Fruit fly (Drosophila melanogaster) whole organism, embryonic: ENCODE data around the gene gukh.

ENCODE experiments used
- C15 ChIP-seq: fragments of 200-800 bp; sonication (Bioruptor generic); IDR thresholded peaks from 3 replicates; pipeline ENCODE4 v1.3.6; 2022; ENCODE audit warnings: missing biosample characterization, missing genetic modification characterization
- CG10267 ChIP-seq: fragments of 200-800 bp; sonication (Bioruptor generic); optimal IDR thresholded peaks from 2 replicates; lab custom pipeline; 2018; ENCODE audit warnings: missing biosample characterization, mild to moderate bottlenecking, missing genetic modification characterization, moderate library complexity
- CG10274 ChIP-seq: fragments of 200-800 bp; sonication (Bioruptor generic); optimal IDR thresholded peaks from 3 replicates; lab custom pipeline; 2017; ENCODE audit warnings: missing biosample characterization, mild to moderate bottlenecking, missing genetic modification characterization
- CG11085 ChIP-seq: fragments of 200-800 bp; sonication (Bioruptor generic); IDR thresholded peaks from 2 replicates; pipeline ENCODE4 v1.3.6; 2022; ENCODE audit warnings: missing biosample characterization, missing genetic modification characterization
- CG11504 ChIP-seq: fragments of 200-800 bp; sonication (Bioruptor generic); optimal IDR thresholded peaks from 3 replicates; lab custom pipeline; 2019; ENCODE audit warnings: missing biosample characterization, mild to moderate bottlenecking, missing genetic modification characterization, moderate library complexity
- CG11695 ChIP-seq: fragments of 200-800 bp; sonication (Bioruptor generic); IDR thresholded peaks from 3 replicates; pipeline ENCODE4 v1.3.6; 2022; ENCODE audit warnings: missing biosample characterization, missing genetic modification characterization
- CG12659 ChIP-seq: fragments of 200-800 bp; sonication (Bioruptor generic); optimal IDR thresholded peaks from 3 replicates; lab custom pipeline; 2017; ENCODE audit warnings: mild to moderate bottlenecking, missing biosample characterization, missing genetic modification reagents, missing genetic modification characterization
- CG1603 ChIP-seq: fragments of 200-800 bp; sonication (Bioruptor generic); optimal IDR thresholded peaks from 2 replicates; lab custom pipeline; 2019; ENCODE audit warnings: missing biosample characterization, mild to moderate bottlenecking, missing genetic modification characterization, moderate library complexity
- CG16779 ChIP-seq: fragments of 200-800 bp; sonication (Bioruptor generic); IDR thresholded peaks from 2 replicates; pipeline ENCODE4 v1.3.6; 2022; ENCODE audit warnings: missing biosample characterization, missing genetic modification characterization
- CG17568 ChIP-seq: fragments of 200-800 bp; sonication (Bioruptor generic); optimal IDR thresholded peaks from 2 replicates; lab custom pipeline; 2018; ENCODE audit warnings: missing biosample characterization, mild to moderate bottlenecking, missing genetic modification characterization, moderate library complexity
- CG17829 ChIP-seq: fragments of 200-800 bp; optimal IDR thresholded peaks from 2 replicates; lab custom pipeline; 2019; ENCODE audit warnings: missing biosample characterization, mild to moderate bottlenecking, missing genetic modification characterization, moderate library complexity
- CG17912 ChIP-seq: fragments of 200-800 bp; sonication (Bioruptor generic); optimal IDR thresholded peaks from 2 replicates; lab custom pipeline; 2018; ENCODE audit warnings: missing biosample characterization, mild to moderate bottlenecking, missing genetic modification characterization
- CG2199 ChIP-seq: fragments of 200-800 bp; sonication (Bioruptor generic); IDR thresholded peaks from 3 replicates; pipeline ENCODE4 v1.3.6; 2022; ENCODE audit warnings: missing biosample characterization, missing genetic modification characterization
- CG33557 ChIP-seq: fragments of 200-800 bp; sonication (Bioruptor generic); optimal IDR thresholded peaks from 2 replicates; lab custom pipeline; 2019; ENCODE audit warnings: missing biosample characterization, mild to moderate bottlenecking, missing genetic modification characterization, moderate library complexity
- CG34376 ChIP-seq: fragments of 200-800 bp; sonication (Bioruptor generic); optimal IDR thresholded peaks from 2 replicates; lab custom pipeline; 2018; ENCODE audit warnings: missing biosample characterization, mild to moderate bottlenecking, missing genetic modification characterization
- CG4282 ChIP-seq: fragments of 200-800 bp; sonication (Bioruptor generic); optimal IDR thresholded peaks from 2 replicates; lab custom pipeline; 2016; ENCODE audit warnings: missing biosample characterization, missing genetic modification characterization
- CG4404 ChIP-seq: fragments of 200-800 bp; sonication (Bioruptor generic); IDR thresholded peaks from 2 replicates; pipeline ENCODE4 v1.3.6; 2022; ENCODE audit warnings: missing biosample characterization, missing genetic modification characterization
- CG6254 ChIP-seq: fragments of 200-800 bp; sonication (Bioruptor generic); optimal IDR thresholded peaks from 3 replicates; lab custom pipeline; 2017; ENCODE audit warnings: mild to moderate bottlenecking, missing biosample characterization, missing genetic modification reagents, missing genetic modification characterization
- CG7357 ChIP-seq: fragments of 200-800 bp; sonication (Bioruptor generic); IDR thresholded peaks from 3 replicates; pipeline ENCODE4 v1.3.6; 2022; ENCODE audit warnings: missing biosample characterization, missing genetic modification characterization
- CG8924 ChIP-seq: fragments of 200-800 bp; optimal IDR thresholded peaks from 3 replicates; lab custom pipeline; 2019; ENCODE audit warnings: missing biosample characterization, mild to moderate bottlenecking, missing genetic modification characterization, moderate library complexity
- Camta ChIP-seq: fragments of 200-800 bp; sonication (Bioruptor generic); optimal IDR thresholded peaks from 2 replicates; lab custom pipeline; 2016; ENCODE audit warnings: missing biosample characterization, missing genetic modification characterization
- D ChIP-seq, 2 experiments: fragments of 200-800 bp in 1 of 2; fragments of >200 bp in 1 of 2; sonication (Bioruptor generic) in 1 of 2; optimal IDR thresholded peaks; 2 replicates in 1 of 2; 3 replicates in 1 of 2; lab custom pipeline; 2017; ENCODE audit warnings: mild to moderate bottlenecking in 1 of 2, missing biosample characterization in 1 of 2, missing genetic modification characterization in 1 of 2, missing genetic modification reagents in 1 of 2
- Dad ChIP-seq: fragments of 200-800 bp; sonication (Bioruptor generic); optimal IDR thresholded peaks from 3 replicates; lab custom pipeline; 2016; ENCODE audit warnings: missing biosample characterization, missing genetic modification characterization
- Dbx ChIP-seq: fragments of 200-800 bp; sonication (Bioruptor generic); IDR thresholded peaks from 3 replicates; pipeline ENCODE4 v1.3.6; 2022; ENCODE audit warnings: missing biosample characterization, missing genetic modification characterization
- Dip3 ChIP-seq: fragments of 200-800 bp; sonication (Bioruptor generic); optimal IDR thresholded peaks from 3 replicates; lab custom pipeline; 2016; ENCODE audit warnings: missing biosample characterization, missing genetic modification characterization
- Elba2 ChIP-seq: fragments of 200-800 bp; sonication (Bioruptor generic); optimal IDR thresholded peaks from 3 replicates; lab custom pipeline; 2016; ENCODE audit warnings: missing biosample characterization, missing genetic modification characterization
- Ets65A ChIP-seq: fragments of 200-800 bp; sonication (Bioruptor generic); peaks from one replicate; lab custom pipeline; 2016; ENCODE audit warnings: missing biosample characterization, missing genetic modification characterization
- HmgD ChIP-seq: fragments of 200-800 bp; sonication (Bioruptor generic); optimal IDR thresholded peaks from 3 replicates; lab custom pipeline; 2016; ENCODE audit warnings: missing biosample characterization, missing genetic modification characterization
- Hsf ChIP-seq: fragments of 200-800 bp; sonication (Bioruptor generic); optimal IDR thresholded peaks from 3 replicates; lab custom pipeline; 2016; ENCODE audit warnings: missing biosample characterization, missing genetic modification characterization
- Mad ChIP-seq: fragments of 200-800 bp; sonication (Bioruptor generic); optimal IDR thresholded peaks from 2 replicates; lab custom pipeline; 2016; ENCODE audit warnings: missing biosample characterization, missing genetic modification characterization
- Myb ChIP-seq: fragments of 200-800 bp; sonication (Bioruptor generic); optimal IDR thresholded peaks from 2 replicates; lab custom pipeline; 2016; ENCODE audit warnings: missing biosample characterization, missing genetic modification characterization
- NC2β ChIP-seq: fragments of 200-800 bp; sonication (Bioruptor generic); optimal IDR thresholded peaks from 2 replicates; lab custom pipeline; 2016; ENCODE audit warnings: missing biosample characterization, missing genetic modification characterization
- Taf1 ChIP-seq: fragments of 200-800 bp; sonication (Bioruptor generic); IDR thresholded peaks from 2 replicates; pipeline ENCODE4 v1.3.6; 2022; ENCODE audit warnings: missing biosample characterization, missing genetic modification characterization
- Usf ChIP-seq: fragments of 200-800 bp; sonication (Bioruptor generic); optimal IDR thresholded peaks from 2 replicates; lab custom pipeline; 2017; ENCODE audit warnings: missing genotype, missing biosample characterization, missing genetic modification characterization
- YL-1 ChIP-seq: fragments of 200-800 bp; sonication (Bioruptor generic); optimal IDR thresholded peaks from 3 replicates; lab custom pipeline; 2017; ENCODE audit warnings: missing biosample characterization, mild to moderate bottlenecking, missing genetic modification characterization
- amos ChIP-seq: fragments of 200-800 bp; sonication (Bioruptor generic); IDR thresholded peaks from 2 replicates; pipeline ENCODE4 v1.3.6; 2022; ENCODE audit warnings: missing biosample characterization, missing genetic modification characterization; ENCODE audit not compliant: partially characterized antibody
- caup ChIP-seq: fragments of 200-800 bp; sonication (Bioruptor generic); optimal IDR thresholded peaks from 3 replicates; lab custom pipeline; 2017; ENCODE audit warnings: missing biosample characterization, mild to moderate bottlenecking, missing genetic modification characterization, moderate library complexity; ENCODE audit not compliant: severe bottlenecking
- cwo ChIP-seq: fragments of 200-800 bp; sonication (Bioruptor generic); optimal IDR thresholded peaks from 3 replicates; lab custom pipeline; 2017; ENCODE audit warnings: missing biosample characterization, missing genetic modification characterization, mild to moderate bottlenecking, moderate library complexity, missing genetic modification reagents
- disco-r ChIP-seq: fragments of 200-800 bp; sonication (Bioruptor generic); optimal IDR thresholded peaks from 2 replicates; lab custom pipeline; 2016; ENCODE audit warnings: missing biosample characterization, missing genetic modification characterization
- eyg ChIP-seq: fragments of 200-800 bp; sonication (Bioruptor generic); optimal IDR thresholded peaks from 3 replicates; lab custom pipeline; 2016; ENCODE audit warnings: missing biosample characterization, missing genetic modification characterization
- gfzf ChIP-seq: fragments of 200-800 bp; sonication (Bioruptor generic); optimal IDR thresholded peaks from 2 replicates; lab custom pipeline; 2016; ENCODE audit warnings: missing biosample characterization, mild to moderate bottlenecking, missing genetic modification characterization, moderate library complexity
- hbn ChIP-seq: fragments of 200-800 bp; sonication (Bioruptor generic); IDR thresholded peaks from 2 replicates; pipeline ENCODE4 v1.3.6; 2022; ENCODE audit warnings: missing biosample characterization, missing genetic modification characterization; ENCODE audit not compliant: partially characterized antibody
- her ChIP-seq: fragments of 200-800 bp; sonication (Bioruptor generic); optimal IDR thresholded peaks from 2 replicates; lab custom pipeline; 2016; ENCODE audit warnings: missing biosample characterization, missing genetic modification characterization
- insv ChIP-seq, 2 experiments: fragments of 200-800 bp; sonication (Bioruptor generic); optimal IDR thresholded peaks; 3 replicates each; lab custom pipeline; 2016 to 2018; ENCODE audit warnings: missing biosample characterization in 2 of 2, missing genetic modification characterization in 2 of 2
- jigr1 ChIP-seq: fragments of 200-800 bp; sonication (Bioruptor generic); IDR thresholded peaks from 3 replicates; pipeline ENCODE4 v1.3.6; 2022; ENCODE audit warnings: missing biosample characterization, missing genetic modification characterization
- peb ChIP-seq: fragments of 200-800 bp; sonication (Bioruptor generic); IDR thresholded peaks from 2 replicates; pipeline ENCODE4 v1.3.6; 2022; ENCODE audit warnings: missing biosample characterization, missing genetic modification characterization
- ssp ChIP-seq: fragments of 200-800 bp; sonication (Bioruptor generic); IDR thresholded peaks from 2 replicates; pipeline ENCODE4 v1.3.6; 2022; ENCODE audit warnings: missing biosample characterization, missing genetic modification characterization
- trh ChIP-seq: fragments of 200-800 bp; sonication (Bioruptor generic); optimal IDR thresholded peaks from 2 replicates; lab custom pipeline; 2016; ENCODE audit warnings: missing biosample characterization, missing genetic modification characterization
- wdn ChIP-seq: fragments of 200-800 bp; sonication (Bioruptor generic); IDR thresholded peaks from 2 replicates; pipeline ENCODE4 v1.3.6; 2022; ENCODE audit warnings: missing biosample characterization, missing genetic modification characterization
- zen ChIP-seq: fragments of 200-800 bp; sonication (Bioruptor generic); optimal IDR thresholded peaks from 3 replicates; lab custom pipeline; 2018; ENCODE audit warnings: missing biosample characterization, mild to moderate bottlenecking, missing genetic modification characterization, moderate library complexity

gukh gene

DNA sequence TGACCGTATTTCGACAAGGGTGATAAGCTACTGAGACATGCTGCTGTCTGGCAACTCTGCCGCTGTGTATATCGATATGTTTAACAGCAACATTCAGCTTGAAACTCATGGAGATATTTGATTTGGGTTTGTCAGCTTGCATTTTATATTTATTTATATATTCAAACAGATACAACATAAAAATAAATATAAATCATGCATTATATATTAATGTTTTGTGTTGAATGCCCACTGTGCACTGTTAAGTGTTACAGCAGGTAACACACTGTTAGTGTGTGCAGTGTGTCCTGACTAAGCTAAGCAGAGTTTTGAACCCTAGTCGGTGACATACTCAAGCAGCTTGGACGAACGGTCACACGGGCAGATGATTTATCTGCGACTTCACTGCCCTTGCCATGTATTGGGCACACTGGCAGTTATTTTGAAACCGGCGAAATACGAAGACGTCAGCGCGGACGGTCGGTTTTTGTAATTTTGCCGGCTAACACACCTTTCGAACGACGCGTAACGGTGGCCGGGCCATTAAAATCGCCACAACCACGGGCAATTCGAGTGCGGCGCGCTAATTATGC lies at the start of gene gukh, which contains the start of gene snRNP-U1-C:
TSS of gene gukh (plus strand) at position 412 of the 572 bp plus-strand sequence.
TSS of gene snRNP-U1-C (minus strand) at position 37 of the 572 bp plus-strand sequence.
- TF ChIP-seq CG2199 (peak; percentile 69; the same call in 1 of the 3 replicates), C15 (peak; percentile 56; the same call in 1 of the 3 replicates), CG4282 (GFP tag; lab: Kevin White, UChicago) (peak; percentile 66), CG6254 (GFP tag; lab: Kevin White, UChicago) (no peak), Camta (GFP tag; lab: Kevin White, UChicago) (no peak), CG11695 (GFP tag; lab: Robert Waterston, UW) (peak; percentile 85), CG1603 (tag; lab: Kevin White, UChicago) (peak; percentile 90), hbn (GFP tag; lab: Robert Waterston, UW) (peak; percentile 69; the same call in 1 of the 2 replicates), caup (peak; percentile 74), wdn (peak; percentile 85), cwo (GFP tag; lab: Kevin White, UChicago) (peak; percentile 66), CG11504 (tag; lab: Kevin White, UChicago) (peak; percentile 83), CG33557 (GFP tag; lab: Kevin White, UChicago) (peak; percentile 38), NC2β (peak; percentile 38), CG7357 (GFP tag; lab: Robert Waterston, UW) (peak; percentile 50; the same call in 2 of the 3 replicates), CG17568 (GFP tag; lab: Kevin White, UChicago) (peak; percentile 64), Usf (GFP tag; lab: Kevin White, UChicago) (peak; percentile 14), jigr1 (GFP tag; lab: Robert Waterston, UW) (no peak), Ets65A (GFP tag; lab: Kevin White, UChicago) (no peak), HmgD (GFP tag; lab: Kevin White, UChicago) (peak; percentile 65), Elba2 (GFP tag; lab: Kevin White, UChicago) (peak; percentile 22), CG17829 (tag; lab: Kevin White, UChicago) (peak; percentile 92), YL-1 (GFP tag; lab: Kevin White, UChicago) (peak; percentile 90), CG10267 (tag; lab: Kevin White, UChicago) (peak; percentile 83), Myb (GFP tag; lab: Kevin White, UChicago) (peak; percentile 70), CG8924 (tag; lab: Kevin White, UChicago) (peak; percentile 90), Dip3 (GFP tag; lab: Kevin White, UChicago) (peak; percentile 43), eyg (GFP tag; lab: Kevin White, UChicago) (no peak), amos (GFP tag; lab: Robert Waterston, UW) (peak; percentile 63), insv (GFP tag; optimal IDR thresholded peaks at IDR 0.05; lab: Kevin White, UChicago) (peak in 1 of 2 experiments; percentile 71), gfzf (GFP tag; lab: Kevin White, UChicago) (peak; percentile 97), CG4404 (GFP tag; lab: Robert Waterston, UW) (peak; percentile 70), peb (peak; percentile 40), ssp (GFP tag; lab: Robert Waterston, UW) (peak; percentile 58), CG12659 (GFP tag; lab: Kevin White, UChicago) (peak; percentile 92), Taf1 (GFP tag; lab: Robert Waterston, UW) (peak; percentile 86), CG34376 (GFP tag; lab: Kevin White, UChicago) (peak; percentile 30), CG10274 (GFP tag; lab: Kevin White, UChicago) (no peak), CG16779 (GFP tag; lab: Robert Waterston, UW) (peak; percentile 79), her (GFP tag; lab: Kevin White, UChicago) (peak; percentile 11), Hsf (GFP tag; lab: Kevin White, UChicago) (peak; percentile 68), Dad (GFP tag; lab: Kevin White, UChicago) (no peak), D (optimal IDR thresholded peaks at IDR 0.05; lab: Kevin White, UChicago) (no peak), D (GFP tag; optimal IDR thresholded peaks at IDR 0.05; lab: Kevin White, UChicago) (peak; percentile 53), CG11085 (peak; percentile 84), zen (tag; lab: Kevin White, UChicago) (peak; percentile 67), Mad (GFP tag; lab: Kevin White, UChicago) (peak; percentile 43), CG17912 (GFP tag; lab: Kevin White, UChicago) (peak; percentile 28), trh (GFP tag; lab: Kevin White, UChicago) (peak; percentile 61), disco-r (GFP tag; lab: Kevin White, UChicago) (peak; percentile 53), Dbx (GFP tag; lab: Robert Waterston, UW) (peak; percentile 89)
